Fruit fly (Drosophila melanogaster): ENCODE results near the gene CG9121.

DNA sequence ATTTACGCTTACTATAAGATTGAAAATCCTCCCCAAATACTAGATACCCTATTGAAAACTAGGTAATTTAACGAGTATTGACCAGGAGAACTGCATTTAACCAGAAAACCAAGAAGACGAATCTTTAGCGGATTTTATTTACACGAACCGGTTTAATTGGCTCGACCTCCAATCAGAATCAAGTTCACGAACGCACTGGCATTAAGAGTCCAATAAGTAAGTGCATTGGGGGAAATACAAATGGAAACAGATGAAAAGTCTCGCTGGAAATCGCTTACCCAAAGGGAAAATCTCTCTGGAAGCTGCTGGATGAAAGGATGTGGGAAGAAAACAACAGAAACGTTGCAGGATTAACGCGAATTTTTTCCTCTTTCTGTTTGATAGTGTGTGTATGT lies 41.7 kb upstream of the CG9121 start:
- TF ChIP-seq achi (GFP tag; optimal IDR thresholded peaks at IDR 0.05), result no peak
- no peak for TF ChIP-seq CG1621 (tag; optimal IDR thresholded peaks at IDR 0.05)
- TF ChIP-seq Sox15 (GFP tag; optimal IDR thresholded peaks at IDR 0.05), result no peak
- no peak for TF ChIP-seq CG8319 (GFP tag; optimal IDR thresholded peaks at IDR 0.05)
- TF ChIP-seq CG11902 (GFP tag; optimal IDR thresholded peaks at IDR 0.05), result no peak
- TF ChIP-seq Eip78C (GFP tag), result no peak
- TF ChIP-seq Hr39 (GFP tag; optimal IDR thresholded peaks at IDR 0.05), result no peak
- TF ChIP-seq CG15336 (GFP tag; IDR thresholded peaks at IDR 0.05), result no peak
- no peak for TF ChIP-seq cyc (GFP tag; optimal IDR thresholded peaks at IDR 0.05)

All from whole organism, prepupa.